Fruit fly (Drosophila melanogaster) whole organism, embryonic: ENCODE results near the gene Kaz1-ORFB.

ENCODE experiments used
- Aef1 ChIP-seq: fragments of 200-800 bp; sonication (Bioruptor generic); IDR thresholded peaks from 3 replicates; pipeline ENCODE4 v1.3.6; 2022; ENCODE audit warnings: missing biosample characterization, missing genetic modification characterization
- CG10959 ChIP-seq: fragments of 200-800 bp; sonication (Bioruptor generic); IDR thresholded peaks from 2 replicates; pipeline ENCODE4 v1.3.6; 2022; ENCODE audit warnings: missing biosample characterization, missing genetic modification characterization
- CG11085 ChIP-seq: fragments of 200-800 bp; sonication (Bioruptor generic); IDR thresholded peaks from 2 replicates; pipeline ENCODE4 v1.3.6; 2022; ENCODE audit warnings: missing biosample characterization, missing genetic modification characterization
- CG12104 ChIP-seq: fragments of 200-800 bp; sonication (Bioruptor generic); optimal IDR thresholded peaks from 3 replicates; lab custom pipeline; 2016; ENCODE audit warnings: missing biosample characterization, missing genetic modification characterization
- CG12391 ChIP-seq: fragments of 200-800 bp; sonication (Bioruptor generic); optimal IDR thresholded peaks from 3 replicates; lab custom pipeline; 2018; ENCODE audit warnings: missing biosample characterization, mild to moderate bottlenecking, missing genetic modification characterization, moderate library complexity
- CG12659 ChIP-seq: fragments of 200-800 bp; sonication (Bioruptor generic); optimal IDR thresholded peaks from 3 replicates; lab custom pipeline; 2017; ENCODE audit warnings: mild to moderate bottlenecking, missing biosample characterization, missing genetic modification reagents, missing genetic modification characterization
- CG13424 ChIP-seq: fragments of 200-800 bp; sonication (Bioruptor generic); optimal IDR thresholded peaks from 2 replicates; lab custom pipeline; 2019; ENCODE audit warnings: missing biosample characterization, mild to moderate bottlenecking, missing genetic modification characterization, moderate library complexity
- CG15011 ChIP-seq: fragments of 200-800 bp; sonication (Bioruptor generic); optimal IDR thresholded peaks from 3 replicates; lab custom pipeline; 2018; ENCODE audit warnings: missing biosample characterization, mild to moderate bottlenecking, missing genetic modification characterization
- CG17328 ChIP-seq: fragments of 200-800 bp; sonication (Bioruptor generic); IDR thresholded peaks from 2 replicates; pipeline ENCODE4 v1.3.6; 2022; ENCODE audit warnings: missing biosample characterization, missing genetic modification characterization
- CG18262 ChIP-seq: fragments of 200-800 bp; optimal IDR thresholded peaks from 3 replicates; lab custom pipeline; 2019; ENCODE audit warnings: missing biosample characterization, mild to moderate bottlenecking, missing genetic modification characterization, moderate library complexity
- CG18764 ChIP-seq: fragments of 200-800 bp; sonication (Bioruptor generic); optimal IDR thresholded peaks from 3 replicates; lab custom pipeline; 2016; ENCODE audit warnings: missing biosample characterization, missing genetic modification characterization
- CG2678 ChIP-seq: fragments of 200-800 bp; sonication (Bioruptor generic); optimal IDR thresholded peaks from 3 replicates; lab custom pipeline; 2019; ENCODE audit warnings: missing biosample characterization, mild to moderate bottlenecking, missing genetic modification characterization, moderate library complexity
- CG4854 ChIP-seq: fragments of 200-800 bp; sonication (Bioruptor generic); optimal IDR thresholded peaks from 2 replicates; lab custom pipeline; 2016; ENCODE audit warnings: missing biosample characterization, missing genetic modification characterization, inconsistent platforms
- CG5953 ChIP-seq: fragments of 200-800 bp; sonication (Bioruptor generic); IDR thresholded peaks from 2 replicates; pipeline ENCODE4 v1.3.6; 2022; ENCODE audit warnings: missing biosample characterization, missing genetic modification characterization
- CG6813 ChIP-seq: fragments of 200-800 bp; sonication (Bioruptor generic); optimal IDR thresholded peaks from 2 replicates; lab custom pipeline; 2017; ENCODE audit warnings: missing biosample characterization, missing genetic modification characterization, mild to moderate bottlenecking, moderate library complexity, missing genetic modification reagents
- CG6854 ChIP-seq: fragments of 200-800 bp; sonication (Bioruptor generic); optimal IDR thresholded peaks from 3 replicates; lab custom pipeline; 2017; ENCODE audit warnings: missing biosample characterization, mild to moderate bottlenecking, missing genetic modification characterization
- CG7271 ChIP-seq: fragments of 200-800 bp; sonication (Bioruptor generic); optimal IDR thresholded peaks from 2 replicates; lab custom pipeline; 2018; ENCODE audit warnings: missing biosample characterization, mild to moderate bottlenecking, missing genetic modification characterization, moderate library complexity
- CG8478 ChIP-seq: fragments of >200 bp; optimal IDR thresholded peaks from 2 replicates; lab custom pipeline; 2018
- CG9876 ChIP-seq: fragments of 200-800 bp; sonication (Bioruptor generic); optimal IDR thresholded peaks from 2 replicates; lab custom pipeline; 2016; ENCODE audit warnings: missing biosample characterization, missing genetic modification characterization
- D19B ChIP-seq: fragments of 200-800 bp; sonication (Bioruptor generic); optimal IDR thresholded peaks from 2 replicates; lab custom pipeline; 2017; ENCODE audit warnings: missing biosample characterization, mild to moderate bottlenecking, missing genetic modification characterization
- Dad ChIP-seq: fragments of 200-800 bp; sonication (Bioruptor generic); optimal IDR thresholded peaks from 3 replicates; lab custom pipeline; 2016; ENCODE audit warnings: missing biosample characterization, missing genetic modification characterization
- Dfd ChIP-seq, 2 experiments: fragments of >200 bp; optimal IDR thresholded peaks; 2 replicates each; lab custom pipeline; 2017; ENCODE audit warnings: missing biosample characterization in 2 of 2, missing genetic modification characterization in 2 of 2
- Doc2 ChIP-seq: fragments of 200-800 bp; sonication (Bioruptor generic); IDR thresholded peaks from 2 replicates; pipeline ENCODE4 v1.3.6; 2022; ENCODE audit warnings: missing biosample characterization, missing genetic modification characterization
- Eip74EF ChIP-seq, 2 experiments: fragments of 200-800 bp in 1 of 2; fragments of >200 bp in 1 of 2; sonication (Bioruptor generic) in 1 of 2; optimal IDR thresholded peaks; 2 replicates each; lab custom pipeline; 2017 to 2019; ENCODE audit warnings: missing biosample characterization in 2 of 2, missing genetic modification characterization in 2 of 2, mild to moderate bottlenecking in 1 of 2, moderate library complexity in 1 of 2
- Jarid2 ChIP-seq: fragments of 200-800 bp; sonication (Bioruptor generic); optimal IDR thresholded peaks from 3 replicates; lab custom pipeline; 2017; ENCODE audit warnings: mild to moderate bottlenecking, missing biosample characterization, missing genetic modification reagents, missing genetic modification characterization
- Lim3 ChIP-seq: fragments of 200-800 bp; sonication (Bioruptor generic); IDR thresholded peaks from 2 replicates; pipeline ENCODE4 v1.3.6; 2022; ENCODE audit warnings: missing biosample characterization, missing genetic modification characterization
- NfI ChIP-seq: fragments of 200-800 bp; sonication (Bioruptor generic); optimal IDR thresholded peaks from 3 replicates; lab custom pipeline; 2018; ENCODE audit warnings: missing biosample characterization, mild to moderate bottlenecking, missing genetic modification characterization, moderate library complexity
- Oli ChIP-seq: fragments of 200-800 bp; sonication (Bioruptor generic); optimal IDR thresholded peaks from 2 replicates; lab custom pipeline; 2018; ENCODE audit warnings: missing biosample characterization, mild to moderate bottlenecking, missing genetic modification characterization, moderate library complexity
- Optix ChIP-seq: fragments of 200-800 bp; sonication (Bioruptor generic); IDR thresholded peaks from 3 replicates; pipeline ENCODE4 v1.3.6; 2022; ENCODE audit warnings: missing biosample characterization, missing genetic modification characterization
- Side ChIP-seq: fragments of 200-800 bp; sonication (Bioruptor generic); optimal IDR thresholded peaks from 2 replicates; lab custom pipeline; 2016; ENCODE audit warnings: missing biosample characterization, missing genetic modification characterization
- Sox100B ChIP-seq: fragments of 200-800 bp; sonication (Bioruptor generic); optimal IDR thresholded peaks from 3 replicates; lab custom pipeline; 2018; ENCODE audit warnings: missing biosample characterization, mild to moderate bottlenecking, missing genetic modification characterization
- ab ChIP-seq: fragments of 200-800 bp; sonication (Bioruptor generic); optimal IDR thresholded peaks from 2 replicates; lab custom pipeline; 2016; ENCODE audit warnings: missing biosample characterization, missing genetic modification characterization
- cad ChIP-seq: fragments of >200 bp; optimal IDR thresholded peaks from 2 replicates; lab custom pipeline; 2017; ENCODE audit warnings: missing biosample characterization, missing genetic modification characterization
- dmrt11E ChIP-seq: fragments of 200-800 bp; sonication (Bioruptor generic); optimal IDR thresholded peaks from 3 replicates; lab custom pipeline; 2018; ENCODE audit warnings: missing biosample characterization, mild to moderate bottlenecking, missing genetic modification characterization, moderate library complexity
- fd102C ChIP-seq: fragments of 200-800 bp; sonication (Bioruptor generic); optimal IDR thresholded peaks from 2 replicates; lab custom pipeline; 2018; ENCODE audit warnings: missing biosample characterization, mild to moderate bottlenecking, missing genetic modification characterization, moderate library complexity
- gce ChIP-seq: fragments of 200-800 bp; sonication (Bioruptor generic); IDR thresholded peaks from 3 replicates; pipeline ENCODE4 v1.3.6; 2022; ENCODE audit warnings: missing biosample characterization, missing genetic modification characterization
- h ChIP-seq: fragments of >200 bp; optimal IDR thresholded peaks from 2 replicates; lab custom pipeline; 2017
- hb ChIP-seq: fragments of 200-800 bp; sonication (Bioruptor generic); IDR thresholded peaks from 3 replicates; pipeline ENCODE4 v1.3.6; 2022; ENCODE audit warnings: missing biosample characterization, missing genetic modification characterization; ENCODE audit not compliant: partially characterized antibody
- hbn ChIP-seq: fragments of 200-800 bp; sonication (Bioruptor generic); IDR thresholded peaks from 2 replicates; pipeline ENCODE4 v1.3.6; 2022; ENCODE audit warnings: missing biosample characterization, missing genetic modification characterization; ENCODE audit not compliant: partially characterized antibody
- inv ChIP-seq: fragments of 200-800 bp; sonication (Bioruptor generic); IDR thresholded peaks from 2 replicates; pipeline ENCODE4 v1.3.6; 2022; ENCODE audit warnings: missing biosample characterization, missing genetic modification characterization; ENCODE audit not compliant: partially characterized antibody
- nom ChIP-seq: fragments of 200-800 bp; sonication (Bioruptor generic); optimal IDR thresholded peaks from 2 replicates; lab custom pipeline; 2017; ENCODE audit warnings: missing biosample characterization, missing genetic modification characterization, mild to moderate bottlenecking, moderate library complexity, missing genetic modification reagents
- odd ChIP-seq: fragments of 200-800 bp; sonication (Bioruptor generic); optimal IDR thresholded peaks from 2 replicates; lab custom pipeline; 2017; ENCODE audit warnings: missing biosample characterization, mild to moderate bottlenecking, missing genetic modification characterization
- pb ChIP-seq: fragments of 200-800 bp; sonication (Bioruptor generic); optimal IDR thresholded peaks from 3 replicates; lab custom pipeline; 2016; ENCODE audit warnings: missing biosample characterization, missing genetic modification characterization
- pzg ChIP-seq: fragments of 200-800 bp; sonication (Bioruptor generic); optimal IDR thresholded peaks from 3 replicates; lab custom pipeline; 2018; ENCODE audit warnings: missing biosample characterization, mild to moderate bottlenecking, missing genetic modification characterization, moderate library complexity
- ranshi ChIP-seq: fragments of 200-800 bp; sonication (Bioruptor generic); IDR thresholded peaks from 2 replicates; pipeline ENCODE4 v1.3.6; 2022; ENCODE audit warnings: missing biosample characterization, missing genetic modification characterization
- salm ChIP-seq: fragments of 200-800 bp; sonication (Bioruptor generic); optimal IDR thresholded peaks from 2 replicates; lab custom pipeline; 2018; ENCODE audit warnings: missing biosample characterization, mild to moderate bottlenecking, missing genetic modification characterization
- sim ChIP-seq: fragments of 200-800 bp; sonication (Bioruptor generic); IDR thresholded peaks from 2 replicates; pipeline ENCODE4 v1.3.6; 2022; ENCODE audit warnings: missing biosample characterization, missing genetic modification characterization
- ssp ChIP-seq: fragments of 200-800 bp; sonication (Bioruptor generic); IDR thresholded peaks from 2 replicates; pipeline ENCODE4 v1.3.6; 2022; ENCODE audit warnings: missing biosample characterization, missing genetic modification characterization
- tup ChIP-seq: fragments of 200-800 bp; sonication (Bioruptor generic); optimal IDR thresholded peaks from 2 replicates; lab custom pipeline; 2016; ENCODE audit warnings: missing biosample characterization, mild to moderate bottlenecking, missing genetic modification characterization, moderate library complexity

The Kaz1-ORFB gene

dm6 chr3L:257618-258475, 41.4 kb downstream of the Kaz1-ORFB start, which contains the start of the genes DIP2 and wac (continued):
- TF ChIP-seq Eip74EF (GFP tag; optimal IDR thresholded peaks at IDR 0.05; lab: Kevin White, UChicago), result no peak
- TF ChIP-seq ranshi (GFP tag; lab: Robert Waterston, UW), result 0 out of 2 replicates have a peak, but pooled peaks have one; percentile 74
- TF ChIP-seq fd102C (GFP tag; lab: Kevin White, UChicago), result peak; percentile 31
- peak; percentile 53 for TF ChIP-seq pb (GFP tag; lab: Kevin White, UChicago)
- peak; percentile 68 for TF ChIP-seq CG17328 (GFP tag; lab: Robert Waterston, UW)
- peak; percentile 50 for TF ChIP-seq CG6854 (GFP tag; lab: Kevin White, UChicago)
- no peak for TF ChIP-seq CG15011 (GFP tag; lab: Kevin White, UChicago)
- no peak for TF ChIP-seq nom (GFP tag; lab: Kevin White, UChicago)
- peak; percentile 84 for TF ChIP-seq inv (GFP tag; lab: Robert Waterston, UW)
- TF ChIP-seq odd (GFP tag; lab: Kevin White, UChicago), result peak; percentile 51
- TF ChIP-seq Aef1 (GFP tag; lab: Robert Waterston, UW), result peak; percentile 54; the same call in 2 of the 3 replicates
- peak; percentile 78 for TF ChIP-seq Side
- TF ChIP-seq CG12659 (GFP tag; lab: Kevin White, UChicago), result peak; percentile 94
- TF ChIP-seq CG10959, result no peak
- no peak for TF ChIP-seq CG2678
- TF ChIP-seq hbn, result peak; percentile 85
- no peak for TF ChIP-seq CG8478 (lab: Kevin White, UChicago)
- TF ChIP-seq CG18262 (tag; lab: Kevin White, UChicago), result peak; percentile 64
- no peak for TF ChIP-seq Oli (tag; lab: Kevin White, UChicago)
- TF ChIP-seq dmrt11E (tag; lab: Kevin White, UChicago), result peak; percentile 23
- TF ChIP-seq CG5953 (GFP tag; lab: Robert Waterston, UW), result peak; percentile 49
- no peak for TF ChIP-seq Lim3 (GFP tag; lab: Robert Waterston, UW)
- TF ChIP-seq gce (GFP tag; lab: Robert Waterston, UW), result no peak
- peak; percentile 60 for TF ChIP-seq CG13424 (tag; lab: Kevin White, UChicago)
- no peak for TF ChIP-seq Jarid2
- TF ChIP-seq tup (GFP tag; lab: Kevin White, UChicago), result peak; percentile 57
- TF ChIP-seq cad (GFP tag; lab: Kevin White, UChicago), result no peak
- TF ChIP-seq salm (tag; lab: Kevin White, UChicago), result peak; percentile 3
- peak; percentile 59 for TF ChIP-seq CG4854 (GFP tag; lab: Kevin White, UChicago)
- peak; percentile 70 for TF ChIP-seq NfI
- TF ChIP-seq CG12104 (GFP tag; lab: Kevin White, UChicago), result peak; percentile 3
- TF ChIP-seq CG9876, result peak; percentile 75
- TF ChIP-seq sim (GFP tag; lab: Robert Waterston, UW), result no peak
- TF ChIP-seq Sox100B (GFP tag; lab: Kevin White, UChicago), result no peak
- peak; percentile 93 for TF ChIP-seq pzg (GFP tag; lab: Kevin White, UChicago)
- TF ChIP-seq ssp, result peak; percentile 53; the same call in 1 of the 2 replicates
- TF ChIP-seq Optix, result peak; percentile 54; the same call in 2 of the 3 replicates
- TF ChIP-seq hb (GFP tag; lab: Robert Waterston, UW), result peak; percentile 76; the same call in 2 of the 3 replicates
- TF ChIP-seq CG18764 (GFP tag; lab: Kevin White, UChicago), result peak; percentile 74
- TF ChIP-seq CG11085 (GFP tag; lab: Robert Waterston, UW), result 0 out of 2 replicates have a peak, but pooled peaks have one; percentile 48
- TF ChIP-seq CG12391 (tag; lab: Kevin White, UChicago), result peak; percentile 81
- TF ChIP-seq h (lab: Kevin White, UChicago), result no peak
- no peak for TF ChIP-seq Doc2 (GFP tag; lab: Robert Waterston, UW)
- TF ChIP-seq Dfd (GFP tag; optimal IDR thresholded peaks at IDR 0.05; lab: Kevin White, UChicago), result no peak
- no peak for TF ChIP-seq D19B (GFP tag; lab: Kevin White, UChicago)
- TF ChIP-seq CG7271 (tag; lab: Kevin White, UChicago), result no peak
- TF ChIP-seq CG6813 (GFP tag; lab: Kevin White, UChicago), result no peak
- TF ChIP-seq Dad (GFP tag; lab: Kevin White, UChicago), result peak; percentile 79
- TF ChIP-seq ab (GFP tag; lab: Kevin White, UChicago), result peak; percentile 86
